Worm (Caenorhabditis elegans): ENCODE data around the gene asp-13.

DNA sequence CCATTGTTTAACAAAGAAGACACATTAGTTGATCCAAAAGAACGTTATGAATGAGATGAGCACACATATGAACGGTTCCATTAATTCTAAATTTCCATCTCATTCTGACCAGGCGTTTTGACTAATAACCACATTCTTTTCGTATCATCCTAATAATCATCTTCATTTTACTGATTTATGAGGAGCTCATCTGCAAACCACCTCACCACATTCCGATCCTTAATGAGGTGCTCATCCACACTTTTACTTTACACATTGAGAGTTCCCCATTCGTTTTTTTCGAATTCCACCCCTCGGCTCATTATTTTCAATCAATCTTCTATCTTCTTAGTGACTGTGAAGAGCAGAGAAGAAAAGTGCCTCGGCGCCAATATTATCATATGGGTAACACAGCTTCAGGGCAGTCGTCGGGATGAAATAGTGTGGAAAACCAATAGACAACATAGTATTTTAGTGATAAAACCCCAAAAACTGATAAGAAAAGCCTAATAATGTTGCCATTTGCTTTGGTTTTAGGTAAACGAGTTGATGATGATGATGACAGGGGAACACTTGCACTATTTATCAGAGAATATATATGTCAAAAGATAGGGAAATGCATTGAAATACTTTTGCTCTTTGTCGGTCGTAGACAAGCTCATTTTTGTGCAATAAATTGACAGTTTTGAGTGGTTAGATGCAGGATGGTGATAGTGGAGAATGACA is 8.2 kb upstream of the asp-13 start:
- TF ChIP-seq madf-6 (GFP tag; IDR thresholded peaks at IDR 0.05) (no peak), unc-62 (GFP tag; optimal IDR thresholded peaks at IDR 0.05) (peak; percentile 83), ekl-4 (GFP tag; IDR thresholded peaks at IDR 0.05) (no peak), snpc-1.1 (tag; optimal IDR thresholded peaks at IDR 0.05; ENCODE audit: insufficient read depth) (no peak), D2030.7 (GFP tag; IDR thresholded peaks at IDR 0.05) (no peak), snpc-4 (GFP tag; optimal IDR thresholded peaks at IDR 0.05) (no peak), snpc-4 (tag; optimal IDR thresholded peaks at IDR 0.05) (peak in 2 of 4 experiments; percentile 18 to 29), tbx-9 (tag; optimal IDR thresholded peaks at IDR 0.05; ENCODE audit: borderline replicate concordance) (no peak), F49E8.2 (tag; optimal IDR thresholded peaks at IDR 0.05; ENCODE audit: insufficient read depth) (no peak)

Measured in whole organism, young adult.